Fruit fly (Drosophila melanogaster): ENCODE measurements around the gene CycJ.

- TF ChIP-seq CG12605 (GFP tag; IDR thresholded peaks at IDR 0.05) (peak; percentile 50; the same call in 1 of the 2 replicates), CG34367 (tag; optimal IDR thresholded peaks at IDR 0.05) (peak; percentile 50), CG10348 (GFP tag; IDR thresholded peaks at IDR 0.05) (no peak), CG13204 (GFP tag; optimal IDR thresholded peaks at IDR 0.05) (no peak), Snoo (tag; optimal IDR thresholded peaks at IDR 0.05) (peak; percentile 29), gl (tag; optimal IDR thresholded peaks at IDR 0.05) (peak; percentile 22), EcR (GFP tag; optimal IDR thresholded peaks at IDR 0.05) (no peak), Pif1A (GFP tag; optimal IDR thresholded peaks at IDR 0.05) (peak; percentile 33), rn (GFP tag; IDR thresholded peaks at IDR 0.05) (no peak)
Measured at dm6 chr3L:3472786-3473185, 6.6 kb downstream of the CycJ start.

All from whole organism, pupa.